Fruit fly (Drosophila melanogaster) whole organism, embryonic: ENCODE measurements around the gene CG6168.
A peak's percentile ranks its signal among the peaks of the same experiment; 100 is the strongest.

Experiments used
- Ada2b ChIP-seq: fragments of 200-800 bp; sonication (Bioruptor generic); IDR thresholded peaks from 2 replicates; pipeline ENCODE4 v1.3.6; 2022; ENCODE audit warnings: missing biosample characterization, missing genetic modification characterization
- B-H1 ChIP-seq: fragments of 200-800 bp; sonication (Bioruptor generic); IDR thresholded peaks from 3 replicates; pipeline ENCODE4 v1.3.6; 2022; ENCODE audit warnings: missing biosample characterization, missing genetic modification characterization
- CG10147 ChIP-seq: fragments of 200-800 bp; sonication (Bioruptor generic); optimal IDR thresholded peaks from 2 replicates; lab custom pipeline; 2019; ENCODE audit warnings: missing biosample characterization, mild to moderate bottlenecking, missing genetic modification characterization, moderate library complexity
- CG11456 ChIP-seq: fragments of 200-800 bp; sonication (Bioruptor generic); IDR thresholded peaks from 3 replicates; pipeline ENCODE4 v1.3.6; 2022; ENCODE audit warnings: missing biosample characterization, missing genetic modification characterization
- CG1603 ChIP-seq: fragments of 200-800 bp; sonication (Bioruptor generic); optimal IDR thresholded peaks from 2 replicates; lab custom pipeline; 2019; ENCODE audit warnings: missing biosample characterization, mild to moderate bottlenecking, missing genetic modification characterization, moderate library complexity
- CG17912 ChIP-seq: fragments of 200-800 bp; sonication (Bioruptor generic); optimal IDR thresholded peaks from 2 replicates; lab custom pipeline; 2018; ENCODE audit warnings: missing biosample characterization, mild to moderate bottlenecking, missing genetic modification characterization
- CG18476 ChIP-seq: fragments of 200-800 bp; sonication (Bioruptor generic); optimal IDR thresholded peaks from 2 replicates; lab custom pipeline; 2016; ENCODE audit warnings: missing biosample characterization, mild to moderate bottlenecking, missing genetic modification characterization
- CG2678 ChIP-seq: fragments of 200-800 bp; sonication (Bioruptor generic); optimal IDR thresholded peaks from 3 replicates; lab custom pipeline; 2019; ENCODE audit warnings: missing biosample characterization, mild to moderate bottlenecking, missing genetic modification characterization, moderate library complexity
- CG2875 ChIP-seq: fragments of 200-800 bp; sonication (Bioruptor generic); optimal IDR thresholded peaks from 2 replicates; lab custom pipeline; 2017; ENCODE audit warnings: missing biosample characterization, mild to moderate bottlenecking, missing genetic modification characterization, missing genetic modification reagents
- CG4404 ChIP-seq: fragments of 200-800 bp; sonication (Bioruptor generic); IDR thresholded peaks from 2 replicates; pipeline ENCODE4 v1.3.6; 2022; ENCODE audit warnings: missing biosample characterization, missing genetic modification characterization
- CG4820 ChIP-seq: fragments of 200-800 bp; sonication (Bioruptor generic); optimal IDR thresholded peaks from 3 replicates; lab custom pipeline; 2016; ENCODE audit warnings: missing biosample characterization, missing genetic modification characterization
- CG6689 ChIP-seq: fragments of 200-800 bp; sonication (Bioruptor generic); IDR thresholded peaks from 2 replicates; pipeline ENCODE4 v1.3.6; 2022; ENCODE audit warnings: missing biosample characterization, missing genetic modification characterization
- CG6791 ChIP-seq: fragments of 200-800 bp; sonication (Bioruptor generic); IDR thresholded peaks from 3 replicates; pipeline ENCODE4 v1.3.6; 2022; ENCODE audit warnings: missing biosample characterization, missing genetic modification characterization; ENCODE audit not compliant: partially characterized antibody
- CG8290 ChIP-seq, 3 experiments: fragments of 200-800 bp; sonication (Bioruptor generic); optimal IDR thresholded peaks; 2 replicates each; lab custom pipeline; 2016 to 2019; ENCODE audit warnings: missing biosample characterization in 3 of 3, missing genetic modification characterization in 3 of 3, mild to moderate bottlenecking in 2 of 3, moderate library complexity in 1 of 3
- Camta ChIP-seq: fragments of 200-800 bp; sonication (Bioruptor generic); optimal IDR thresholded peaks from 2 replicates; lab custom pipeline; 2016; ENCODE audit warnings: missing biosample characterization, missing genetic modification characterization
- Dek ChIP-seq: fragments of 200-800 bp; sonication (Bioruptor generic); optimal IDR thresholded peaks from 3 replicates; lab custom pipeline; 2019; ENCODE audit warnings: missing biosample characterization, mild to moderate bottlenecking, missing genetic modification characterization, moderate library complexity
- Dll ChIP-seq: fragments of 200-800 bp; sonication (Bioruptor generic); IDR thresholded peaks from 4 replicates; pipeline ENCODE4 v1.3.6; 2022; ENCODE audit warnings: missing biosample characterization, missing genetic modification characterization; ENCODE audit not compliant: partially characterized antibody
- Elba2 ChIP-seq: fragments of 200-800 bp; sonication (Bioruptor generic); optimal IDR thresholded peaks from 3 replicates; lab custom pipeline; 2016; ENCODE audit warnings: missing biosample characterization, missing genetic modification characterization
- Ets65A ChIP-seq: fragments of 200-800 bp; sonication (Bioruptor generic); peaks from one replicate; lab custom pipeline; 2016; ENCODE audit warnings: missing biosample characterization, missing genetic modification characterization
- Gug ChIP-seq: fragments of 200-800 bp; sonication (Bioruptor generic); IDR thresholded peaks from 4 replicates; pipeline ENCODE4 v1.3.6; 2022; ENCODE audit warnings: missing biosample characterization, missing genetic modification characterization
- H2.0 ChIP-seq: fragments of 200-800 bp; sonication (Bioruptor generic); IDR thresholded peaks from 2 replicates; pipeline ENCODE4 v1.3.6; 2022; ENCODE audit warnings: missing biosample characterization, missing genetic modification characterization
- HLHmδ ChIP-seq: fragments of 200-800 bp; sonication (Bioruptor generic); optimal IDR thresholded peaks from 2 replicates; lab custom pipeline; 2018; ENCODE audit warnings: missing biosample characterization, mild to moderate bottlenecking, missing genetic modification characterization, moderate library complexity
- Mad ChIP-seq: fragments of 200-800 bp; sonication (Bioruptor generic); optimal IDR thresholded peaks from 2 replicates; lab custom pipeline; 2016; ENCODE audit warnings: missing biosample characterization, missing genetic modification characterization
- Max ChIP-seq: fragments of 200-800 bp; sonication (Bioruptor generic); optimal IDR thresholded peaks from 2 replicates; lab custom pipeline; 2016; ENCODE audit warnings: missing biosample characterization, mild to moderate bottlenecking, missing genetic modification characterization
- NC2β ChIP-seq: fragments of 200-800 bp; sonication (Bioruptor generic); optimal IDR thresholded peaks from 2 replicates; lab custom pipeline; 2016; ENCODE audit warnings: missing biosample characterization, missing genetic modification characterization
- Oli ChIP-seq: fragments of 200-800 bp; sonication (Bioruptor generic); optimal IDR thresholded peaks from 2 replicates; lab custom pipeline; 2018; ENCODE audit warnings: missing biosample characterization, mild to moderate bottlenecking, missing genetic modification characterization, moderate library complexity
- Pdp1 ChIP-seq, 2 experiments: fragments of 200-800 bp; sonication (Bioruptor generic); optimal IDR thresholded peaks; 3 replicates each; lab custom pipeline; 2016; ENCODE audit warnings: missing biosample characterization in 2 of 2, missing genetic modification characterization in 2 of 2, mild to moderate bottlenecking in 1 of 2, moderate library complexity in 1 of 2
- Scr ChIP-seq: fragments of 200-800 bp; sonication (Bioruptor generic); IDR thresholded peaks from 2 replicates; pipeline ENCODE4 v1.3.6; 2022; ENCODE audit warnings: missing biosample characterization, missing genetic modification characterization; ENCODE audit not compliant: partially characterized antibody
- Sry-δ ChIP-seq: fragments of 200-800 bp; sonication (Bioruptor generic); optimal IDR thresholded peaks from 2 replicates; lab custom pipeline; 2016; ENCODE audit warnings: missing biosample characterization, missing genetic modification characterization
- Xrp1 ChIP-seq: fragments of 200-800 bp; sonication (Bioruptor generic); IDR thresholded peaks from 2 replicates; pipeline ENCODE4 v1.3.6; 2022; ENCODE audit warnings: missing biosample characterization, missing genetic modification characterization
- amos ChIP-seq: fragments of 200-800 bp; sonication (Bioruptor generic); IDR thresholded peaks from 2 replicates; pipeline ENCODE4 v1.3.6; 2022; ENCODE audit warnings: missing biosample characterization, missing genetic modification characterization; ENCODE audit not compliant: partially characterized antibody
- ap ChIP-seq: fragments of 200-800 bp; sonication (Bioruptor generic); IDR thresholded peaks from 2 replicates; pipeline ENCODE4 v1.3.6; 2022; ENCODE audit warnings: missing biosample characterization, missing genetic modification characterization
- ara ChIP-seq: fragments of 200-800 bp; sonication (Bioruptor generic); IDR thresholded peaks from 2 replicates; pipeline ENCODE4 v1.3.6; 2022; ENCODE audit warnings: missing biosample characterization, missing genetic modification characterization
- cas ChIP-seq: fragments of 200-800 bp; sonication (Bioruptor generic); IDR thresholded peaks from 2 replicates; pipeline ENCODE4 v1.3.6; 2022; ENCODE audit warnings: missing biosample characterization, missing genetic modification characterization
- chif ChIP-seq, 2 experiments: fragments of 200-800 bp; sonication (Bioruptor generic); optimal IDR thresholded peaks; 3 replicates each; lab custom pipeline; 2016; ENCODE audit warnings: missing biosample characterization in 2 of 2, missing genetic modification characterization in 2 of 2
- crp ChIP-seq, 2 experiments: fragments of 200-800 bp; sonication (Bioruptor generic); optimal IDR thresholded peaks; 2 replicates in 1 of 2; 3 replicates in 1 of 2; lab custom pipeline; 2017; ENCODE audit warnings: missing biosample characterization in 2 of 2, missing genetic modification characterization in 2 of 2, mild to moderate bottlenecking in 1 of 2, moderate library complexity in 1 of 2
- dan ChIP-seq: fragments of 200-800 bp; sonication (Bioruptor generic); IDR thresholded peaks from 2 replicates; pipeline ENCODE4 v1.3.6; 2022; ENCODE audit warnings: missing biosample characterization, missing genetic modification characterization
- dati ChIP-seq: fragments of 200-800 bp; sonication (Bioruptor generic); IDR thresholded peaks from 2 replicates; pipeline ENCODE4 v1.3.6; 2022; ENCODE audit warnings: missing biosample characterization, missing genetic modification characterization
- dmrt11E ChIP-seq: fragments of 200-800 bp; sonication (Bioruptor generic); optimal IDR thresholded peaks from 3 replicates; lab custom pipeline; 2018; ENCODE audit warnings: missing biosample characterization, mild to moderate bottlenecking, missing genetic modification characterization, moderate library complexity
- dmrt99B ChIP-seq: fragments of 200-800 bp; sonication (Bioruptor generic); optimal IDR thresholded peaks from 2 replicates; lab custom pipeline; 2018; ENCODE audit warnings: missing biosample characterization, mild to moderate bottlenecking, missing genetic modification characterization, moderate library complexity
- dpn ChIP-seq, 2 experiments: fragments of 200-800 bp; sonication (Bioruptor generic); optimal IDR thresholded peaks; 3 replicates each; lab custom pipeline; 2016; ENCODE audit warnings: missing biosample characterization in 2 of 2, missing genetic modification characterization in 2 of 2
- insv ChIP-seq, 2 experiments: fragments of 200-800 bp; sonication (Bioruptor generic); optimal IDR thresholded peaks; 3 replicates each; lab custom pipeline; 2016 to 2018; ENCODE audit warnings: missing biosample characterization in 2 of 2, missing genetic modification characterization in 2 of 2
- lbe ChIP-seq: fragments of 200-800 bp; sonication (Bioruptor generic); optimal IDR thresholded peaks from 2 replicates; lab custom pipeline; 2016; ENCODE audit warnings: missing biosample characterization, mild to moderate bottlenecking, missing genetic modification characterization
- luna ChIP-seq: fragments of 200-800 bp; sonication (Bioruptor generic); optimal IDR thresholded peaks from 2 replicates; lab custom pipeline; 2016; ENCODE audit warnings: missing biosample characterization, missing genetic modification characterization
- pho ChIP-seq: fragments of 200-800 bp; sonication (Bioruptor generic); optimal IDR thresholded peaks from 2 replicates; lab custom pipeline; 2016; ENCODE audit warnings: missing biosample characterization, missing genetic modification characterization
- ranshi ChIP-seq: fragments of 200-800 bp; sonication (Bioruptor generic); IDR thresholded peaks from 2 replicates; pipeline ENCODE4 v1.3.6; 2022; ENCODE audit warnings: missing biosample characterization, missing genetic modification characterization
- trem ChIP-seq: fragments of 200-800 bp; optimal IDR thresholded peaks from 3 replicates; lab custom pipeline; 2019; ENCODE audit warnings: missing biosample characterization, mild to moderate bottlenecking, missing genetic modification characterization, moderate library complexity
- zen2 ChIP-seq: fragments of 200-800 bp; sonication (Bioruptor generic); IDR thresholded peaks from 3 replicates; pipeline ENCODE4 v1.3.6; 2022; ENCODE audit warnings: missing biosample characterization, missing genetic modification characterization; ENCODE audit not compliant: partially characterized antibody

Gene CG6168

dm6 chr3L:11369778-11370684 lies 48.5 kb upstream of the CG6168 start (continued):
- TF ChIP-seq CG18476 (GFP tag; lab: Kevin White, UChicago) (peak; percentile 22), lbe (GFP tag; lab: Kevin White, UChicago) (peak; percentile 34), Mad (GFP tag; lab: Kevin White, UChicago) (no peak), chif (GFP tag; optimal IDR thresholded peaks at IDR 0.05; lab: Kevin White, UChicago) (no peak), Dek (tag; lab: Kevin White, UChicago) (no peak), Camta (GFP tag; lab: Kevin White, UChicago) (no peak), dpn (GFP tag; optimal IDR thresholded peaks at IDR 0.05; lab: Kevin White, UChicago) (no peak), H2.0 (GFP tag; lab: Robert Waterston, UW) (0 out of 2 replicates have a peak, but pooled peaks have one; percentile 9), cas (GFP tag; lab: Robert Waterston, UW) (no peak), CG4404 (GFP tag; lab: Robert Waterston, UW) (no peak), CG1603 (tag; lab: Kevin White, UChicago) (no peak), pho (GFP tag; lab: Kevin White, UChicago) (no peak), CG6791 (GFP tag; lab: Robert Waterston, UW) (no peak), CG8290 (GFP tag; optimal IDR thresholded peaks at IDR 0.05; lab: Kevin White, UChicago) (no peak), CG8290 (tag; optimal IDR thresholded peaks at IDR 0.05; lab: Kevin White, UChicago) (peak in 1 of 2 experiments; percentile 25), ap (no peak), B-H1 (GFP tag; lab: Robert Waterston, UW) (no peak), Elba2 (GFP tag; lab: Kevin White, UChicago) (no peak), Dll (GFP tag; lab: Robert Waterston, UW) (no peak), dmrt99B (tag; lab: Kevin White, UChicago) (peak; percentile 54), luna (no peak), CG2678 (peak; percentile 71), crp (GFP tag; optimal IDR thresholded peaks at IDR 0.05; lab: Kevin White, UChicago) (no peak), CG17912 (GFP tag; lab: Kevin White, UChicago) (no peak), CG10147 (GFP tag; lab: Kevin White, UChicago) (peak; percentile 39), CG4820 (peak; percentile 40), dan (GFP tag; lab: Robert Waterston, UW) (no peak), insv (GFP tag; optimal IDR thresholded peaks at IDR 0.05; lab: Kevin White, UChicago) (no peak), CG11456 (GFP tag; lab: Robert Waterston, UW) (0 out of 3 replicates have a peak, but pooled peaks have one; percentile 39), Gug (GFP tag; lab: Robert Waterston, UW) (no peak), Ada2b (GFP tag; lab: Robert Waterston, UW) (0 out of 2 replicates have a peak, but pooled peaks have one; percentile 13), ara (GFP tag; lab: Robert Waterston, UW) (no peak; the same call in 1 of the 2 replicates), Scr (GFP tag; lab: Robert Waterston, UW) (no peak), CG2875 (GFP tag; lab: Kevin White, UChicago) (no peak), zen2 (GFP tag; lab: Robert Waterston, UW) (no peak), dmrt11E (peak; percentile 26), Ets65A (GFP tag; lab: Kevin White, UChicago) (no peak), HLHmδ (GFP tag; lab: Kevin White, UChicago) (no peak), CG6689 (peak; percentile 47; the same call in 1 of the 2 replicates), Max (GFP tag; lab: Kevin White, UChicago) (no peak), trem (peak; percentile 66), Oli (tag; lab: Kevin White, UChicago) (peak; percentile 4), Pdp1 (GFP tag; optimal IDR thresholded peaks at IDR 0.05; lab: Kevin White, UChicago) (no peak), NC2β (GFP tag; lab: Kevin White, UChicago) (no peak), Sry-δ (GFP tag; lab: Kevin White, UChicago) (no peak), ranshi (GFP tag; lab: Robert Waterston, UW) (0 out of 2 replicates have a peak, but pooled peaks have one; percentile 21), amos (no peak), Xrp1 (peak; percentile 36; the same call in 1 of the 2 replicates), dati (GFP tag; lab: Robert Waterston, UW) (no peak)
